Worm (Caenorhabditis elegans) whole organism, young adult: ENCODE results near the gene klp-6.

Experiments used
- C06A6.2 ChIP-seq: fragments of 200-800 bp; sonication (Bioruptor generic); conservative IDR thresholded peaks from 2 replicates; pipeline ENCODE4 v1.3.6; 2022; ENCODE audit warnings: missing genetic modification characterization, missing compliant biosample characterization
- F57C9.4 ChIP-seq: sonication (generic microtip); optimal IDR thresholded peaks from 2 replicates; lab custom pipeline; 2017; ENCODE audit warnings: mild to moderate bottlenecking, missing genetic modification characterization, missing compliant biosample characterization
- K12H6.12 ChIP-seq: fragments of 200-800 bp; sonication (Bioruptor generic); optimal IDR thresholded peaks from 2 replicates; lab custom pipeline; 2018; ENCODE audit warnings: mild to moderate bottlenecking, missing genetic modification characterization, missing compliant biosample characterization
- ama-1 ChIP-seq, 3 experiments: fragments of 150-350 bp in 1 of 3; sonication (generic microtip) in 2 of 3; optimal IDR thresholded peaks; 2 replicates each; lab custom pipeline; 2014 to 2018; ENCODE audit warnings: missing biosample characterization in 2 of 3, missing genetic modification characterization in 2 of 3, missing genetic modification reagents in 2 of 3
- bed-2 ChIP-seq: fragments of 200-800 bp; sonication (Bioruptor generic); IDR thresholded peaks from 2 replicates; pipeline ENCODE4 v1.3.6; 2022; ENCODE audit warnings: missing genetic modification reagents, missing genetic modification characterization, missing compliant biosample characterization
- cebp-2 ChIP-seq: fragments of 200-800 bp; sonication (Bioruptor generic); IDR thresholded peaks from 2 replicates; pipeline ENCODE4 v1.3.6; 2022; ENCODE audit warnings: missing genetic modification characterization, missing compliant biosample characterization
- dpl-1 ChIP-seq: fragments of 150-350 bp; optimal IDR thresholded peaks from 2 replicates; lab custom pipeline; 2014; ENCODE audit warnings: missing biosample characterization, missing genetic modification reagents, missing genetic modification characterization
- ets-4 ChIP-seq: fragments of 200-800 bp; sonication (Bioruptor generic); optimal IDR thresholded peaks from 2 replicates; lab custom pipeline; 2018; ENCODE audit warnings: mild to moderate bottlenecking, missing genetic modification characterization, missing compliant biosample characterization
- mel-28 ChIP-seq: sonication (generic microtip); optimal IDR thresholded peaks from 2 replicates; lab custom pipeline; 2016; ENCODE audit warnings: borderline replicate concordance, mild to moderate bottlenecking, missing genetic modification characterization, missing compliant biosample characterization
- repo-1 ChIP-seq: sonication (generic microtip); optimal IDR thresholded peaks from 2 replicates; lab custom pipeline; 2017; ENCODE audit warnings: mild to moderate bottlenecking, missing genetic modification characterization, missing compliant biosample characterization
- snpc-4 ChIP-seq, 5 experiments: fragments of 150-350 bp in 1 of 5; sonication (generic microtip) in 4 of 5; optimal IDR thresholded peaks; 2 replicates each; lab custom pipeline; 2014 to 2018; ENCODE audit warnings: missing genetic modification characterization in 5 of 5, missing biosample characterization in 3 of 5, antibody characterized with exemption in 2 of 5, mild to moderate bottlenecking in 2 of 5, missing compliant biosample characterization in 2 of 5, missing genotype in 2 of 5, moderate library complexity in 2 of 5, missing genetic modification reagents in 1 of 5
- ztf-3 ChIP-seq: fragments of 200-800 bp; sonication (Bioruptor generic); optimal IDR thresholded peaks from 2 replicates; lab custom pipeline; 2018; ENCODE audit warnings: mild to moderate bottlenecking, missing genetic modification characterization, missing compliant biosample characterization

DNA sequence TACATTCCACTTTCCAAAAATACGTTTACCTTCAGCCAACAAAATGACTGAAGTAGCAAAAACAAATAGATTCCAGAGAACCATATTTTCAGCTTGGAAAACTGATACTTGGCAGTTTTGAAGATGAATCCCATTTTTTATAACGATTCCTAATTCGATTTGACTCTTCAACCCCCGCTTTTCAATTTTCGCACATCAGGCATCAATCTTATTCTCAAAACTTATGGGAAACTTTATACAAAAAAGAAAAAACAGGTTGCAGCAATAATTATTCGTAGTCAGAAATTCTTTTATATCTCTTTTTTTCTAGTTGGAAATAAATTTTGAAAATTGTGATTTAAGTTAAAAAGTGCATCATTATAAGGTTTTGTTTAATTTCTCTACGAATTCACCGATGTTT lies 31.1 kb downstream of the klp-6 start, which contains the start of gene C45G9.10:
- TF ChIP-seq ztf-3 (GFP tag; lab: Kevin White, UChicago) (no peak), bed-2 (GFP tag; lab: Robert Waterston, UW) (no peak), ets-4 (GFP tag; lab: Kevin White, UChicago) (no peak), mel-28 (no peak), ama-1 (optimal IDR thresholded peaks at IDR 0.05; lab: Kevin White, UChicago) (no peak), ama-1 (GFP tag; optimal IDR thresholded peaks at IDR 0.05; lab: Kevin White, UChicago) (no peak), snpc-4 (GFP tag; optimal IDR thresholded peaks at IDR 0.05; lab: Kevin White, UChicago) (no peak), snpc-4 (tag; optimal IDR thresholded peaks at IDR 0.05; lab: Kevin White, UChicago) (no peak), F57C9.4 (no peak), dpl-1 (GFP tag; lab: Kevin White, UChicago) (no peak), K12H6.12 (tag; lab: Kevin White, UChicago) (no peak), cebp-2 (GFP tag; lab: Robert Waterston, UW) (no peak), repo-1 (tag; lab: Kevin White, UChicago) (no peak), C06A6.2 (GFP tag; lab: Robert Waterston, UW) (no peak)
